Worm (Caenorhabditis elegans) whole organism, L4 larva: ENCODE measurements around the gene nspc-3.

ENCODE experiments used
- F26F4.8 ChIP-seq: fragments of 200-800 bp; sonication (Bioruptor generic); conservative IDR thresholded peaks from 2 replicates; pipeline ENCODE4 v1.3.6; 2022; ENCODE audit warnings: missing genetic modification characterization, missing compliant biosample characterization
- F37D6.2 ChIP-seq: sonication (generic microtip); optimal IDR thresholded peaks from 2 replicates; lab custom pipeline; 2016; ENCODE audit warnings: mild to moderate bottlenecking, missing genetic modification characterization, missing compliant biosample characterization
- F49E8.2 ChIP-seq: sonication (generic microtip); optimal IDR thresholded peaks from 2 replicates; lab custom pipeline; 2016; ENCODE audit warnings: missing compliant biosample characterization, mild to moderate bottlenecking, missing genetic modification characterization, borderline replicate concordance
- Y105C5A.15 ChIP-seq: fragments of 200-800 bp; sonication (Bioruptor generic); IDR thresholded peaks from 2 replicates; pipeline ENCODE4 v1.3.6; 2022; ENCODE audit warnings: missing genetic modification characterization, missing compliant biosample characterization
- Y75B8A.6 ChIP-seq: fragments of 200-800 bp; sonication (Bioruptor generic); IDR thresholded peaks from 2 replicates; pipeline ENCODE4 v1.3.6; 2022; ENCODE audit warnings: missing genetic modification reagents, missing genetic modification characterization, missing compliant biosample characterization
- ZK546.5 ChIP-seq, 2 experiments: sonication (generic microtip); optimal IDR thresholded peaks; 2 replicates each; lab custom pipeline; 2017; ENCODE audit warnings: missing biosample characterization in 2 of 2, missing genetic modification characterization in 2 of 2
- ama-1 ChIP-seq: fragments of 150-350 bp; optimal IDR thresholded peaks from 2 replicates; lab custom pipeline; 2014; ENCODE audit warnings: inconsistent platforms, mixed read lengths
- attf-4 ChIP-seq: sonication (generic microtip); optimal IDR thresholded peaks from 3 replicates; lab custom pipeline; 2017; ENCODE audit warnings: missing biosample characterization, missing genetic modification characterization
- ceh-20 ChIP-seq: fragments of 200-800 bp; sonication (Bioruptor generic); IDR thresholded peaks from 2 replicates; pipeline ENCODE4 v1.3.6; 2022; ENCODE audit warnings: missing genetic modification reagents, missing genetic modification characterization, missing compliant biosample characterization
- ceh-32 ChIP-seq: sonication (generic microtip); optimal IDR thresholded peaks from 2 replicates; lab custom pipeline; 2016; ENCODE audit warnings: mild to moderate bottlenecking, missing genetic modification characterization, missing compliant biosample characterization; ENCODE audit not compliant: poor library complexity
- ceh-82 ChIP-seq: sonication (generic microtip); optimal IDR thresholded peaks from 2 replicates; lab custom pipeline; 2017; ENCODE audit warnings: missing biosample characterization, missing genetic modification characterization
- ces-1 ChIP-seq: fragments of 150-350 bp; sonication (generic microtip); optimal IDR thresholded peaks from 4 replicates; lab custom pipeline; 2014; ENCODE audit warnings: missing biosample characterization, missing genetic modification reagents, missing genetic modification characterization
- ctbp-1 ChIP-seq: fragments of 200-800 bp; sonication (Bioruptor generic); IDR thresholded peaks from 2 replicates; pipeline ENCODE4 v1.3.6; 2022; ENCODE audit warnings: missing genetic modification reagents, missing genetic modification characterization, missing compliant biosample characterization
- daf-12 ChIP-seq: fragments of 150-350 bp; optimal IDR thresholded peaks from 2 replicates; lab custom pipeline; 2014; ENCODE audit warnings: missing biosample characterization, missing genetic modification reagents, missing genetic modification characterization
- daf-8 ChIP-seq: fragments of 200-800 bp; sonication (Bioruptor generic); IDR thresholded peaks from 2 replicates; pipeline ENCODE4 v1.3.6; 2022; ENCODE audit warnings: missing genetic modification characterization, missing compliant biosample characterization
- dmd-6 ChIP-seq: fragments of 200-800 bp; sonication (Bioruptor generic); IDR thresholded peaks from 2 replicates; pipeline ENCODE4 v1.3.6; 2022; ENCODE audit warnings: missing genetic modification reagents, missing genetic modification characterization, missing compliant biosample characterization
- dmd-9 ChIP-seq: fragments of 200-800 bp; sonication (Bioruptor generic); IDR thresholded peaks from 2 replicates; pipeline ENCODE4 v1.3.6; 2022; ENCODE audit warnings: missing genetic modification reagents, missing genetic modification characterization, missing compliant biosample characterization
- dpl-1 ChIP-seq: fragments of 150-350 bp; optimal IDR thresholded peaks from 2 replicates; lab custom pipeline; 2014; ENCODE audit warnings: missing biosample characterization, missing genetic modification reagents, missing genetic modification characterization
- egl-43 ChIP-seq: fragments of 200-800 bp; sonication (Bioruptor generic); IDR thresholded peaks from 2 replicates; pipeline ENCODE4 v1.3.6; 2022; ENCODE audit warnings: missing genetic modification reagents, missing genetic modification characterization, missing compliant biosample characterization
- fkh-10 ChIP-seq: fragments of 150-350 bp; optimal IDR thresholded peaks from 2 replicates; lab custom pipeline; 2014; ENCODE audit warnings: missing biosample characterization, missing genetic modification reagents, missing genetic modification characterization
- fos-1 ChIP-seq: fragments of 150-350 bp; optimal IDR thresholded peaks from 2 replicates; lab custom pipeline; 2014; ENCODE audit warnings: missing biosample characterization, missing genetic modification characterization
- hlh-30 ChIP-seq: sonication (generic microtip); optimal IDR thresholded peaks from 2 replicates; lab custom pipeline; 2017; ENCODE audit warnings: antibody characterized with exemption, mild to moderate bottlenecking, missing genetic modification characterization, missing compliant biosample characterization; ENCODE audit not compliant: insufficient read depth
- hmg-1.1 ChIP-seq: fragments of 200-800 bp; sonication (Bioruptor generic); IDR thresholded peaks from 2 replicates; pipeline ENCODE4 v1.3.6; 2022; ENCODE audit warnings: missing genetic modification reagents, missing genetic modification characterization, missing compliant biosample characterization
- lin-15B ChIP-seq: fragments of 150-350 bp; sonication (generic microtip); optimal IDR thresholded peaks from 3 replicates; lab custom pipeline; 2014; ENCODE audit warnings: missing biosample characterization, missing genetic modification characterization
- lin-29 ChIP-seq: fragments of 200-800 bp; sonication (Bioruptor generic); IDR thresholded peaks from 2 replicates; pipeline ENCODE4 v1.3.6; 2022; ENCODE audit warnings: missing genetic modification reagents, missing genetic modification characterization, missing compliant biosample characterization
- lin-38 ChIP-seq: fragments of 200-800 bp; sonication (Bioruptor generic); IDR thresholded peaks from 2 replicates; pipeline ENCODE4 v1.3.6; 2022; ENCODE audit warnings: missing genetic modification reagents, missing genetic modification characterization, missing compliant biosample characterization
- lsy-2 ChIP-seq, 2 experiments: fragments of 150-350 bp in 1 of 2; sonication (generic microtip) in 1 of 2; optimal IDR thresholded peaks; 2 replicates each; lab custom pipeline; 2014 to 2017; ENCODE audit warnings: missing biosample characterization in 2 of 2, missing genetic modification characterization in 2 of 2
- mdl-1 ChIP-seq, 2 experiments: fragments of 150-350 bp in 1 of 2; sonication (generic microtip) in 1 of 2; optimal IDR thresholded peaks; 2 replicates each; lab custom pipeline; 2014 to 2017; ENCODE audit warnings: missing biosample characterization in 2 of 2, missing genetic modification characterization in 2 of 2
- mes-2 ChIP-seq: sonication (generic microtip); optimal IDR thresholded peaks from 2 replicates; lab custom pipeline; 2016; ENCODE audit warnings: missing genotype, mild to moderate bottlenecking, missing genetic modification characterization, missing compliant biosample characterization; ENCODE audit not compliant: poor library complexity, severe bottlenecking
- nhr-102 ChIP-seq: sonication (generic microtip); optimal IDR thresholded peaks from 2 replicates; lab custom pipeline; 2016; ENCODE audit warnings: mild to moderate bottlenecking, missing genetic modification characterization, moderate library complexity, missing compliant biosample characterization
- nhr-111 ChIP-seq: fragments of 200-800 bp; sonication (Bioruptor generic); optimal IDR thresholded peaks from 2 replicates; lab custom pipeline; 2018; ENCODE audit warnings: mild to moderate bottlenecking, missing genetic modification characterization, missing compliant biosample characterization
- nhr-25 ChIP-seq: sonication (generic microtip); optimal IDR thresholded peaks from 2 replicates; lab custom pipeline; 2017; ENCODE audit warnings: missing genetic modification characterization, mild to moderate bottlenecking, missing compliant biosample characterization, antibody characterized with exemption, moderate library complexity, borderline replicate concordance; ENCODE audit not compliant: insufficient read depth
- nhr-76 ChIP-seq: fragments of 150-350 bp; optimal IDR thresholded peaks from 2 replicates; lab custom pipeline; 2014; ENCODE audit warnings: missing biosample characterization, missing genetic modification characterization
- nhr-77 ChIP-seq: fragments of 150-350 bp; optimal IDR thresholded peaks from 2 replicates; lab custom pipeline; 2014; ENCODE audit warnings: missing biosample characterization, missing genetic modification characterization
- pha-4 ChIP-seq, 2 experiments: fragments of 150-350 bp in 1 of 2; fragments of 200-800 bp in 1 of 2; sonication (Bioruptor generic) in 1 of 2; IDR thresholded peaks in 1 of 2; optimal IDR thresholded peaks in 1 of 2; 2 replicates each; pipeline versions ENCODE4 v1.3.6 to Lab custom; 2014 to 2022; ENCODE audit warnings: missing genetic modification characterization in 2 of 2, missing genetic modification reagents in 2 of 2, missing biosample characterization in 1 of 2, missing compliant biosample characterization in 1 of 2
- php-3 ChIP-seq: fragments of 200-800 bp; sonication (Bioruptor generic); IDR thresholded peaks from 2 replicates; pipeline ENCODE4 v1.3.6; 2022; ENCODE audit warnings: missing genetic modification reagents, missing genetic modification characterization, missing compliant biosample characterization
- snpc-4 ChIP-seq: fragments of 150-350 bp; optimal IDR thresholded peaks from 2 replicates; lab custom pipeline; 2014; ENCODE audit warnings: missing biosample characterization, missing genetic modification characterization
- tag-97 ChIP-seq: fragments of 200-800 bp; sonication (Bioruptor generic); IDR thresholded peaks from 2 replicates; pipeline ENCODE4 v1.3.6; 2022; ENCODE audit warnings: missing genetic modification characterization, missing compliant biosample characterization
- unc-130 ChIP-seq: sonication (generic microtip); optimal IDR thresholded peaks from 2 replicates; lab custom pipeline; 2016; ENCODE audit warnings: missing genetic modification reagents, missing genetic modification characterization, missing compliant biosample characterization
- unc-62 ChIP-seq, 3 experiments: fragments of 150-350 bp in 1 of 3; sonication (generic microtip); optimal IDR thresholded peaks in 2 of 3; peaks in 1 of 3; 1 replicate in 1 of 3; 2 replicates in 2 of 3; lab custom pipeline; 2014 to 2017; ENCODE audit warnings: missing biosample characterization in 3 of 3, missing genetic modification characterization in 3 of 3, missing genetic modification reagents in 3 of 3, missing genotype in 1 of 3
- zfp-2 ChIP-seq: sonication (generic microtip); optimal IDR thresholded peaks from 2 replicates; lab custom pipeline; 2016; ENCODE audit warnings: mild to moderate bottlenecking, missing genetic modification characterization, missing compliant biosample characterization
- zip-11 ChIP-seq: fragments of 200-800 bp; sonication (Bioruptor generic); IDR thresholded peaks from 2 replicates; pipeline ENCODE4 v1.3.6; 2022; ENCODE audit warnings: missing genetic modification characterization, missing compliant biosample characterization
- ztf-11 ChIP-seq: fragments of 150-350 bp; optimal IDR thresholded peaks from 2 replicates; lab custom pipeline; 2014; ENCODE audit warnings: missing biosample characterization, missing genetic modification characterization

Gene nspc-3

ce11 chrX:8509088-8509487 lies 27.8 kb upstream of the nspc-3 start (continued):
- no peak for TF ChIP-seq ceh-32 (tag; lab: Kevin White, UChicago)

DNA sequence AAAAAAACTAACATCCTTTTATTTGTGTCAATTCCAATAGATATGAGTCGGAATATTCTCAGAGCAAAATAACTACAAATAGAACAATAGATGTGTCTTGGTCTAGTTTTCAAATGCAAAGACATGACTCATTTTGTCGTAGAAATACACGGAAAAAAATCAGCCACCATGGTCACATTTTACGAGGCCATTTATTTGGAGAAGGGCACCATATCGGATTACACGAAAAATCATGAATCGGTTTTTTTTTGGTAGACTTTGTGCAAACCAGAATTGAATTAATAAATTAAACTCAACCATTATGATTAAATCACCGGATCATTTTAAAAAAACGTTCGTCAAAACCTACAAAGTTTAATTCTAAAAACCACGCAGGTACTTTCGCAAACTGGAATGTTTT lies 16.5 kb upstream of the nspc-3 start, which contains the start of gene H03E18.2:
H03E18.2 (minus strand) TSS at position 101 of the 400 bp plus-strand sequence.
- no peak for TF ChIP-seq fkh-10
- TF ChIP-seq nhr-25 = no peak
- TF ChIP-seq pha-4 (GFP tag; IDR thresholded peaks at IDR 0.05; lab: Robert Waterston, UW) = no peak
- TF ChIP-seq pha-4 (tag; optimal IDR thresholded peaks at IDR 0.05; lab: Kevin White, UChicago) = no peak
- no peak for TF ChIP-seq ceh-32 (tag; lab: Kevin White, UChicago)
- no peak for TF ChIP-seq zip-11
- no peak for TF ChIP-seq unc-130 (GFP tag; lab: Kevin White, UChicago)
- TF ChIP-seq egl-43 (GFP tag; lab: Robert Waterston, UW) = no peak
- TF ChIP-seq F26F4.8 = no peak
- no peak for TF ChIP-seq nhr-111 (GFP tag; lab: Kevin White, UChicago)
- TF ChIP-seq snpc-4 = no peak
- TF ChIP-seq Y105C5A.15 = no peak
- TF ChIP-seq lin-38 (GFP tag; lab: Robert Waterston, UW) = no peak

DNA sequence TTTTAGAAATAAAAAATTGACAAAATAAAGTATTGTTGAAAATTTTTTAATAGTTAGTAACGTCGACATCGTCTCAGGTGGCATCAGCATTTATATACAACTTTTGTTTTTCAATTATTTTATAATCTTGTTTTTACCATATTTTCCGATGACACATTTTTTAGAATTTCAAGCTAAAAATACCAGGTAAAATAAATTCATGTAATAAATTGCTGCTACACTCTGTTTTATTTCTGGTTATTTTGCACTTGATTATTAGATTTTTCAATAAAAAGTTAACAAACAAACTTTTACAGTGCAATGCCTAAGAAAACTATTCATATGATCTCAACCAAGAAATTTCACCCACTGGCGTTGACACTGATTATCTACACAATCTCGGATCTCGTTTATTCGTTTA lies 15.3 kb upstream of the nspc-3 start, which contains the start of gene C03G5.14:
C03G5.14 (plus strand) TSS at position 301 of the 400 bp plus-strand sequence.
- TF ChIP-seq hlh-30 (tag; lab: Kevin White, UChicago) (no peak), ceh-82 (no peak), F49E8.2 (tag; lab: Kevin White, UChicago) (no peak), mes-2 (tag; lab: Kevin White, UChicago) (no peak), nhr-25 (no peak), lsy-2 (tag; optimal IDR thresholded peaks at IDR 0.05; lab: Kevin White, UChicago) (no peak), unc-130 (GFP tag; lab: Kevin White, UChicago) (no peak), fos-1 (tag; lab: Kevin White, UChicago) (no peak), ama-1 (no peak)

- TF ChIP-seq ZK546.5 (tag; optimal IDR thresholded peaks at IDR 0.05; lab: Kevin White, UChicago) = no peak
- no peak for TF ChIP-seq php-3 (GFP tag; lab: Robert Waterston, UW)
- no peak for TF ChIP-seq nhr-77 (tag; lab: Kevin White, UChicago)
- no peak for TF ChIP-seq Y75B8A.6 (GFP tag; lab: Robert Waterston, UW)
- TF ChIP-seq lin-38 (GFP tag; lab: Robert Waterston, UW) = no peak
- no peak for TF ChIP-seq ctbp-1 (GFP tag; lab: Robert Waterston, UW)
- TF ChIP-seq dmd-6 (GFP tag; lab: Robert Waterston, UW) = no peak
- no peak for TF ChIP-seq tag-97 (GFP tag; lab: Robert Waterston, UW)
- no peak for TF ChIP-seq dmd-9 (GFP tag; lab: Robert Waterston, UW)
- TF ChIP-seq attf-4 = no peak
- TF ChIP-seq F37D6.2 (tag; lab: Kevin White, UChicago) = no peak
- no peak for TF ChIP-seq lin-29 (GFP tag; lab: Robert Waterston, UW)
- TF ChIP-seq, all 104 proteins: peak for 0
Measured at ce11 chrX:8523000-8523399, 13.9 kb upstream of the nspc-3 start.

- no peak for TF ChIP-seq ceh-20 (GFP tag; lab: Robert Waterston, UW)
- no peak for TF ChIP-seq nhr-76
- no peak for TF ChIP-seq ztf-11
- no peak for TF ChIP-seq ces-1 (GFP tag; lab: Kevin White, UChicago)
- no peak for TF ChIP-seq zfp-2 (tag; lab: Kevin White, UChicago)
- TF ChIP-seq daf-12 (tag; lab: Kevin White, UChicago) = no peak
- TF ChIP-seq ceh-82 = no peak
- no peak for TF ChIP-seq hmg-1.1 (GFP tag; lab: Robert Waterston, UW)
- no peak for TF ChIP-seq lin-15B (tag; lab: Kevin White, UChicago)
- no peak for TF ChIP-seq hlh-30 (tag; lab: Kevin White, UChicago)
- no peak for TF ChIP-seq daf-8 (GFP tag; lab: Robert Waterston, UW)
- no peak for TF ChIP-seq dpl-1 (GFP tag; lab: Kevin White, UChicago)
- TF ChIP-seq nhr-25 = no peak
- no peak for TF ChIP-seq F49E8.2 (tag; lab: Kevin White, UChicago)
- TF ChIP-seq nhr-102 = no peak
- TF ChIP-seq mdl-1 (tag; optimal IDR thresholded peaks at IDR 0.05; lab: Kevin White, UChicago) = no peak
- no peak for TF ChIP-seq unc-62 (GFP tag; optimal IDR thresholded peaks at IDR 0.05 in 1 of 2; lab: Kevin White, UChicago)
- no peak for TF ChIP-seq unc-62 (tag; optimal IDR thresholded peaks at IDR 0.05; lab: Kevin White, UChicago)
- TF ChIP-seq, all 104 proteins: peak for 0
Measured at ce11 chrX:8527950-8528349, 8.9 kb upstream of the nspc-3 start, which contains the start of gene flp-5. flp-5 (plus strand) TSS chrX:8528250.
